Fruit fly (Drosophila melanogaster): Measurements from ENCODE around the gene CG3345.

The CG3345 gene

DNA sequence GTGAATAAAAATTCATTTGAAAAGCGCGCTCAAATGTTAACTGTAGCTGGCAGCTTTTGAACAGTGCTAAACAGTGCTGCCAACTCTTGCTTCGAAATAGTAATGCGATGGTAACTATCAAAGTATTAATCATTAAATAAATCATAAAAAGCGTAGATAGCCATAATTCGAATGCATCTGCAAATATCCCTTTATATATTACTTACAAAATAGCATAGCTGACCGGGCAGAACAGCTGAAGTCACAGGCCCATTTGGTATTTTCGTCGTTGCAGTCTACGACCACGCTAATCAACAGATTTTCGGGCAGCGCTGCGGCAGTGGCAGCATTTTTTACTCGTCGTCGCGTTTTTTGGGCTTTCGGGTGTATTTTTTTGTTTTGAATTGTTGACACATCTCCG, 36.8 kb downstream of the CG3345 start, which contains the start of gene Plc21C (continued):
- peak; percentile 42 for TF ChIP-seq gro (GFP tag; optimal IDR thresholded peaks at IDR 0.05)
- peak; percentile 42 for TF ChIP-seq CG7928 (GFP tag; optimal IDR thresholded peaks at IDR 0.05)
- no peak for TF ChIP-seq CG6254 (GFP tag; optimal IDR thresholded peaks at IDR 0.05)
- TF ChIP-seq CG10431 (GFP tag; optimal IDR thresholded peaks at IDR 0.05), result no peak
- no peak for TF ChIP-seq sima (GFP tag; optimal IDR thresholded peaks at IDR 0.05)
- no peak for TF ChIP-seq wor (GFP tag; IDR thresholded peaks at IDR 0.05)
- no peak for TF ChIP-seq Doc2 (GFP tag; IDR thresholded peaks at IDR 0.05)
- no peak for TF ChIP-seq Asciz (GFP tag; optimal IDR thresholded peaks at IDR 0.05)
- TF ChIP-seq CG12391 (tag; optimal IDR thresholded peaks at IDR 0.05), result peak; percentile 65
- TF ChIP-seq Taf1 (GFP tag; IDR thresholded peaks at IDR 0.05), result no peak
- peak; percentile 49 for TF ChIP-seq NK7.1 (GFP tag; optimal IDR thresholded peaks at IDR 0.05)
- no peak for TF ChIP-seq CG31388 (GFP tag; optimal IDR thresholded peaks at IDR 0.05)
- TF ChIP-seq CG11398 (GFP tag; optimal IDR thresholded peaks at IDR 0.05), result peak; percentile 25
- peak; percentile 53 for TF ChIP-seq fu2 (GFP tag; optimal IDR thresholded peaks at IDR 0.05)
- TF ChIP-seq ham (GFP tag; IDR thresholded peaks at IDR 0.05), result no peak
- peak; percentile 92 for TF ChIP-seq Adf1 (GFP tag; IDR thresholded peaks at IDR 0.05)
- TF ChIP-seq CG5180 (GFP tag; optimal IDR thresholded peaks at IDR 0.05), result no peak
- peak; percentile 50 for TF ChIP-seq CG1647 (GFP tag; optimal IDR thresholded peaks at IDR 0.05)
- no peak for TF ChIP-seq CG12219 (GFP tag; optimal IDR thresholded peaks at IDR 0.05)
- no peak for TF ChIP-seq Lpt (GFP tag; optimal IDR thresholded peaks at IDR 0.05)
- no peak for TF ChIP-seq h (optimal IDR thresholded peaks at IDR 0.05)
- peak; percentile 65 for TF ChIP-seq CG11504 (tag; optimal IDR thresholded peaks at IDR 0.05)
- peak; percentile 16 for TF ChIP-seq Jarid2 (GFP tag; optimal IDR thresholded peaks at IDR 0.05)
- TF ChIP-seq shn (GFP tag; optimal IDR thresholded peaks at IDR 0.05), result peak; percentile 34
- peak; percentile 48 for TF ChIP-seq CG10543 (GFP tag; optimal IDR thresholded peaks at IDR 0.05)
- no peak for TF ChIP-seq Sox100B (GFP tag; optimal IDR thresholded peaks at IDR 0.05)
- no peak for TF ChIP-seq Eip74EF (GFP tag; optimal IDR thresholded peaks at IDR 0.05)
- TF ChIP-seq mirr (GFP tag; optimal IDR thresholded peaks at IDR 0.05), result no peak
- TF ChIP-seq CG10209 (GFP tag; optimal IDR thresholded peaks at IDR 0.05), result peak; percentile 11
- TF ChIP-seq insv (GFP tag; optimal IDR thresholded peaks at IDR 0.05), result no peak
- TF ChIP-seq sc (optimal IDR thresholded peaks at IDR 0.05), result no peak
- TF ChIP-seq sc (GFP tag; optimal IDR thresholded peaks at IDR 0.05), result no peak
- TF ChIP-seq bowl (GFP tag; IDR thresholded peaks at IDR 0.05), result no peak
- TF ChIP-seq Dfd (GFP tag; optimal IDR thresholded peaks at IDR 0.05), result no peak
- TF ChIP-seq PHDP (tag; optimal IDR thresholded peaks at IDR 0.05), result peak; percentile 59
- no peak for TF ChIP-seq sr (GFP tag; IDR thresholded peaks at IDR 0.05)
- TF ChIP-seq twi (tag; optimal IDR thresholded peaks at IDR 0.05), result peak; percentile 32
- TF ChIP-seq CG17568 (GFP tag; optimal IDR thresholded peaks at IDR 0.05), result peak; percentile 17
- no peak for TF ChIP-seq onecut (GFP tag; IDR thresholded peaks at IDR 0.05)
- no peak for TF ChIP-seq CG31365 (tag; optimal IDR thresholded peaks at IDR 0.05)
- peak; percentile 56 for TF ChIP-seq slou (GFP tag; optimal IDR thresholded peaks at IDR 0.05)
- TF ChIP-seq CG15269 (tag; optimal IDR thresholded peaks at IDR 0.05), result peak; percentile 35
- TF ChIP-seq CG8290 (GFP tag; optimal IDR thresholded peaks at IDR 0.05), result no peak
- peak in 1 of 2 experiments; percentile 56 for TF ChIP-seq CG8290 (tag; optimal IDR thresholded peaks at IDR 0.05)
- peak; percentile 14 for TF ChIP-seq CG13123 (GFP tag; optimal IDR thresholded peaks at IDR 0.05)
- peak; percentile 59; the same call in 1 of the 2 replicates for TF ChIP-seq unc-4 (GFP tag; IDR thresholded peaks at IDR 0.05; ENCODE audit: partially characterized antibody)
- TF ChIP-seq bigmax (GFP tag; optimal IDR thresholded peaks at IDR 0.05), result no peak
- peak; percentile 65 for TF ChIP-seq sd (tag; optimal IDR thresholded peaks at IDR 0.05)
- peak; percentile 93 for TF ChIP-seq Med (GFP tag)
- no peak for TF ChIP-seq yki (optimal IDR thresholded peaks at IDR 0.05)
- no peak for TF ChIP-seq ash1 (GFP tag; optimal IDR thresholded peaks at IDR 0.05)
- peak; percentile 75 for TF ChIP-seq Lhr (GFP tag; optimal IDR thresholded peaks at IDR 0.05)
- peak; percentile 33 for TF ChIP-seq tx (GFP tag; optimal IDR thresholded peaks at IDR 0.05)
